Worm (Caenorhabditis elegans) whole organism, L1 larva: ENCODE results near the gene srw-124.
"Not testable (repeated sequence)": the region's sequence is repeated elsewhere in the genome, so short reads cannot be mapped to it uniquely, and the experiment has no call there.

Experiments used
- Y116A8C.19 ChIP-seq: sonication (generic microtip); optimal IDR thresholded peaks from 2 replicates; lab custom pipeline; 2016; ENCODE audit warnings: missing compliant biosample characterization, missing genetic modification characterization, borderline replicate concordance
- aha-1 ChIP-seq: fragments of 150-350 bp; optimal IDR thresholded peaks from 2 replicates; lab custom pipeline; 2014; ENCODE audit warnings: missing biosample characterization, missing genetic modification characterization
- alr-1 ChIP-seq: fragments of 200-800 bp; sonication (Bioruptor generic); optimal IDR thresholded peaks from 2 replicates; lab custom pipeline; 2018; ENCODE audit warnings: borderline replicate concordance, mild to moderate bottlenecking, missing genetic modification characterization, missing compliant biosample characterization
- ceh-8 ChIP-seq: fragments of 200-800 bp; sonication (Bioruptor generic); optimal IDR thresholded peaks from 2 replicates; lab custom pipeline; 2018; ENCODE audit warnings: mild to moderate bottlenecking, missing genetic modification characterization, moderate library complexity, missing compliant biosample characterization
- ceh-82 ChIP-seq, 3 experiments: fragments of 150-350 bp in 1 of 3; sonication (generic microtip) in 2 of 3; optimal IDR thresholded peaks; 2 replicates each; lab custom pipeline; 2014 to 2017; ENCODE audit warnings: missing biosample characterization in 3 of 3, missing genetic modification characterization in 3 of 3
- dsc-1 ChIP-seq: sonication (generic microtip); optimal IDR thresholded peaks from 2 replicates; lab custom pipeline; 2016; ENCODE audit warnings: mild to moderate bottlenecking, missing genetic modification characterization, missing compliant biosample characterization
- efl-1 ChIP-seq, 4 experiments: fragments of 150-350 bp; optimal IDR thresholded peaks in 3 of 4; peaks in 1 of 4; 1 replicate in 1 of 4; 2 replicates in 3 of 4; lab custom pipeline; 2014; ENCODE audit warnings: missing biosample characterization in 2 of 4, missing genetic modification characterization in 2 of 4, missing genetic modification reagents in 2 of 4
- egl-13 ChIP-seq: sonication (generic microtip); optimal IDR thresholded peaks from 2 replicates; lab custom pipeline; 2016; ENCODE audit warnings: missing genotype, missing genetic modification reagents, missing genetic modification characterization, missing compliant biosample characterization
- elt-3 ChIP-seq, 6 experiments: fragments of 150-350 bp in 1 of 6; sonication (generic microtip); optimal IDR thresholded peaks; 2 replicates each; lab custom pipeline; 2017 to 2018; ENCODE audit warnings: missing biosample characterization in 6 of 6, missing genetic modification characterization in 6 of 6, inconsistent platforms in 1 of 6
- fkh-8 ChIP-seq: sonication (generic microtip); optimal IDR thresholded peaks from 2 replicates; lab custom pipeline; 2016; ENCODE audit warnings: mild to moderate bottlenecking, missing genetic modification characterization, missing compliant biosample characterization
- grh-1 ChIP-seq: fragments of 200-800 bp; sonication (Bioruptor generic); IDR thresholded peaks from 2 replicates; pipeline ENCODE4 v1.3.6; 2022; ENCODE audit warnings: missing genetic modification reagents, missing genetic modification characterization, missing compliant biosample characterization
- hlh-17 ChIP-seq: fragments of 200-800 bp; sonication (Bioruptor generic); optimal IDR thresholded peaks from 2 replicates; lab custom pipeline; 2018; ENCODE audit warnings: missing genetic modification characterization, mild to moderate bottlenecking, missing compliant biosample characterization, moderate library complexity, borderline replicate concordance
- irx-1 ChIP-seq: sonication (generic microtip); optimal IDR thresholded peaks from 2 replicates; lab custom pipeline; 2016; ENCODE audit warnings: missing genetic modification characterization, missing compliant biosample characterization
- lin-15B ChIP-seq: fragments of 150-350 bp; sonication (generic microtip); optimal IDR thresholded peaks from 3 replicates; lab custom pipeline; 2014; ENCODE audit warnings: missing biosample characterization, missing genetic modification characterization
- mef-2 ChIP-seq: fragments of 150-350 bp; optimal IDR thresholded peaks from 2 replicates; lab custom pipeline; 2014; ENCODE audit warnings: missing biosample characterization, missing genetic modification characterization
- nhr-12 ChIP-seq: sonication (generic microtip); optimal IDR thresholded peaks from 2 replicates; lab custom pipeline; 2017; ENCODE audit warnings: missing biosample characterization, missing genetic modification characterization
- nhr-19 ChIP-seq: fragments of 200-800 bp; sonication (Bioruptor generic); conservative IDR thresholded peaks from 2 replicates; pipeline ENCODE4 v1.3.6; 2022; ENCODE audit warnings: missing genetic modification characterization, missing compliant biosample characterization
- nhr-71 ChIP-seq: sonication (generic microtip); optimal IDR thresholded peaks from 2 replicates; lab custom pipeline; 2016; ENCODE audit warnings: mild to moderate bottlenecking, missing genetic modification characterization, moderate library complexity, missing compliant biosample characterization
- rnt-1 ChIP-seq: sonication (generic microtip); optimal IDR thresholded peaks from 2 replicates; lab custom pipeline; 2016; ENCODE audit warnings: mild to moderate bottlenecking, missing genetic modification characterization, moderate library complexity, missing compliant biosample characterization
- skn-1 ChIP-seq: fragments of 150-350 bp; optimal IDR thresholded peaks from 2 replicates; lab custom pipeline; 2014; ENCODE audit warnings: missing biosample characterization, missing genetic modification characterization
- sox-4 ChIP-seq: sonication (generic microtip); optimal IDR thresholded peaks from 2 replicates; lab custom pipeline; 2016; ENCODE audit warnings: missing genetic modification characterization, missing compliant biosample characterization
- sup-37 ChIP-seq: fragments of 200-800 bp; sonication (Bioruptor generic); optimal IDR thresholded peaks from 2 replicates; lab custom pipeline; 2018; ENCODE audit warnings: mild to moderate bottlenecking, missing genetic modification characterization, missing compliant biosample characterization
- tbx-2 ChIP-seq: sonication (generic microtip); optimal IDR thresholded peaks from 2 replicates; lab custom pipeline; 2016; ENCODE audit warnings: missing genetic modification characterization, missing compliant biosample characterization
- unc-30 ChIP-seq: sonication (generic microtip); optimal IDR thresholded peaks from 2 replicates; lab custom pipeline; 2017; ENCODE audit warnings: missing biosample characterization, missing genetic modification characterization
- zip-4 ChIP-seq: fragments of 200-800 bp; sonication (Bioruptor generic); optimal IDR thresholded peaks from 2 replicates; lab custom pipeline; 2018; ENCODE audit warnings: mild to moderate bottlenecking, missing genetic modification characterization, moderate library complexity, missing compliant biosample characterization
- ztf-4 ChIP-seq: fragments of 150-350 bp; optimal IDR thresholded peaks from 2 replicates; lab custom pipeline; 2014; ENCODE audit warnings: missing biosample characterization, missing genetic modification characterization

Gene srw-124

ce11 chrV:2938497-2938896 is 37.9 kb upstream of the srw-124 start, which contains the start of gene srw-141:
Gene srw-141, minus strand, starts transcription at chrV:2938597.
- TF ChIP-seq ceh-82 (tag; optimal IDR thresholded peaks at IDR 0.05; lab: Kevin White, UChicago) (no peak), hlh-17 (GFP tag; lab: Kevin White, UChicago) (no peak), zip-4 (GFP tag; lab: Kevin White, UChicago) (no peak)

- no peak for TF ChIP-seq efl-1 (optimal IDR thresholded peaks at IDR 0.05; lab: Kevin White, UChicago)
- TF ChIP-seq efl-1 (GFP tag; optimal IDR thresholded peaks at IDR 0.05 in 1 of 2; lab: Kevin White, UChicago), result peak in 1 of 2 experiments; percentile 23
- TF ChIP-seq grh-1 (GFP tag; lab: Robert Waterston, UW), result no peak
- no peak for TF ChIP-seq fkh-8 (tag; lab: Kevin White, UChicago)
Measured at ce11 chrV:2941405-2941804, 35.0 kb upstream of the srw-124 start, which contains the start of gene srw-143. Gene srw-143, minus strand, starts transcription at chrV:2941505.

- no peak for TF ChIP-seq nhr-19 (GFP tag; lab: Robert Waterston, UW)
- TF ChIP-seq irx-1 (tag; lab: Kevin White, UChicago), result no peak
- TF ChIP-seq grh-1 (GFP tag; lab: Robert Waterston, UW), result no peak
- no peak for TF ChIP-seq Y116A8C.19 (tag; lab: Kevin White, UChicago)
- TF ChIP-seq elt-3 (tag; optimal IDR thresholded peaks at IDR 0.05; lab: Kevin White, UChicago), result no peak
- no peak for TF ChIP-seq rnt-1 (tag; lab: Kevin White, UChicago)
Measured at ce11 chrV:2942247-2942646, 34.1 kb upstream of the srw-124 start.

ce11 chrV:2943859-2944258 is 32.5 kb upstream of the srw-124 start, which contains the start of gene srw-137:
Gene srw-137, minus strand, starts transcription at chrV:2943959.
- no peak for TF ChIP-seq nhr-71 (tag; lab: Kevin White, UChicago)
- no peak for TF ChIP-seq dsc-1
- no peak for TF ChIP-seq alr-1
- no peak for TF ChIP-seq ceh-8
- no peak for TF ChIP-seq unc-30 (tag; lab: Kevin White, UChicago)
- TF ChIP-seq nhr-12 (tag; lab: Kevin White, UChicago), result no peak
- TF ChIP-seq rnt-1 (tag; lab: Kevin White, UChicago), result no peak
- TF ChIP-seq sox-4 (tag; lab: Kevin White, UChicago), result no peak
- no peak for TF ChIP-seq ztf-4 (tag; lab: Kevin White, UChicago)
- TF ChIP-seq, all 84 proteins: peak for 0

- TF ChIP-seq aha-1 (tag; lab: Kevin White, UChicago) (no peak), irx-1 (tag; lab: Kevin White, UChicago) (no peak), zip-4 (GFP tag; lab: Kevin White, UChicago) (no peak), tbx-2 (no peak), ztf-4 (tag; lab: Kevin White, UChicago) (no peak), sox-4 (tag; lab: Kevin White, UChicago) (no peak)
Measured at ce11 chrV:2945602-2946001, 30.8 kb upstream of the srw-124 start, which contains the start of gene srh-87. Gene srh-87, minus strand, starts transcription at chrV:2945702.

- TF ChIP-seq egl-13, irx-1, skn-1 (tag; lab: Kevin White, UChicago): not testable (repeated sequence)
Measured at ce11 chrV:2952102-2952501, 24.3 kb upstream of the srw-124 start, which contains the start of gene srw-122. Gene srw-122, minus strand, starts transcription at chrV:2952202.

ce11 chrV:2955342-2955741 is 21.0 kb upstream of the srw-124 start, which contains the start of gene srh-248:
Gene srh-248, minus strand, starts transcription at chrV:2955442.
- TF ChIP-seq sup-37; lin-15B (tag; lab: Kevin White, UChicago); mef-2 (tag; lab: Kevin White, UChicago): not testable (repeated sequence)
